Fruit fly (Drosophila melanogaster) S2 (cell line): ENCODE data around the gene CG7557.

Source experiments
- CG8478 ChIP-seq: fragments of >200 bp; optimal IDR thresholded peaks from 2 replicates; lab custom pipeline; 2018
- CTCF ChIP-seq, 2 experiments: fragments of >200 bp; optimal IDR thresholded peaks; 2 replicates each; lab custom pipeline; 2018

- TF ChIP-seq CTCF (optimal IDR thresholded peaks at IDR 0.05; lab: Kevin White, UChicago) (no peak), CG8478 (lab: Kevin White, UChicago) (no peak)
Measured at dm6 chr3L:11465371-11465914, 20.5 kb downstream of the CG7557 start, which contains the start of gene Fum3.
